Worm (Caenorhabditis elegans) whole organism, midembryonic: ENCODE results near the gene Y46G5A.18.

Source experiments
- T22C8.4 ChIP-seq: fragments of 200-800 bp; sonication (Bioruptor generic); IDR thresholded peaks from 2 replicates; pipeline ENCODE4 v1.3.6; 2022; ENCODE audit warnings: missing genetic modification characterization, missing compliant biosample characterization
- cog-1 ChIP-seq: sonication (generic microtip); optimal IDR thresholded peaks from 2 replicates; lab custom pipeline; 2016; ENCODE audit warnings: missing genetic modification characterization, missing compliant biosample characterization
- flt-1 ChIP-seq: fragments of 200-800 bp; sonication (Bioruptor generic); IDR thresholded peaks from 2 replicates; pipeline ENCODE4 v1.3.6; 2022; ENCODE audit warnings: missing genetic modification characterization, missing compliant biosample characterization
- klf-2 ChIP-seq: fragments of 200-800 bp; sonication (Bioruptor generic); conservative IDR thresholded peaks from 2 replicates; pipeline ENCODE4 v1.3.6; 2022; ENCODE audit warnings: missing genetic modification reagents, missing genetic modification characterization, missing compliant biosample characterization
- tab-1 ChIP-seq: fragments of 200-800 bp; sonication (Bioruptor generic); IDR thresholded peaks from 2 replicates; pipeline ENCODE4 v1.3.6; 2022; ENCODE audit warnings: missing genetic modification characterization, missing compliant biosample characterization
- ztf-23 ChIP-seq: fragments of 200-800 bp; sonication (Bioruptor generic); IDR thresholded peaks from 2 replicates; pipeline ENCODE4 v1.3.6; 2022; ENCODE audit warnings: missing genetic modification reagents, missing genetic modification characterization, missing compliant biosample characterization

- TF ChIP-seq flt-1 (GFP tag; lab: Robert Waterston, UW), result no peak
- TF ChIP-seq tab-1 (GFP tag; lab: Robert Waterston, UW), result no peak
- no peak for TF ChIP-seq T22C8.4 (GFP tag; lab: Robert Waterston, UW)
- no peak for TF ChIP-seq klf-2 (GFP tag; lab: Robert Waterston, UW)
- no peak for TF ChIP-seq cog-1 (tag; lab: Kevin White, UChicago)
- no peak for TF ChIP-seq ztf-23 (GFP tag; lab: Robert Waterston, UW)
Measured at ce11 chrII:12796040-12796502, 9.0 kb downstream of the Y46G5A.18 start, which contains the start of gene cpt-1.
